Worm (Caenorhabditis elegans) whole organism, young adult: ENCODE data around the gene knl-3.

ENCODE experiments used
- F52B5.7 ChIP-seq: sonication (generic microtip); optimal IDR thresholded peaks from 2 replicates; lab custom pipeline; 2016; ENCODE audit warnings: mild to moderate bottlenecking, missing genetic modification characterization, missing compliant biosample characterization
- Y53G8AR.9 ChIP-seq: fragments of 200-800 bp; sonication (Bioruptor generic); conservative IDR thresholded peaks from 2 replicates; pipeline ENCODE4 v1.3.6; 2022; ENCODE audit warnings: missing genetic modification reagents, missing genetic modification characterization, missing compliant biosample characterization
- ceh-58 ChIP-seq: fragments of 200-800 bp; sonication (Bioruptor generic); IDR thresholded peaks from 2 replicates; pipeline ENCODE4 v1.3.6; 2022; ENCODE audit warnings: missing genetic modification characterization, missing compliant biosample characterization
- mxl-1 ChIP-seq: sonication (generic microtip); optimal IDR thresholded peaks from 2 replicates; lab custom pipeline; 2016; ENCODE audit warnings: missing genetic modification characterization, missing compliant biosample characterization
- ztf-18 ChIP-seq: sonication (generic microtip); optimal IDR thresholded peaks from 2 replicates; lab custom pipeline; 2016; ENCODE audit warnings: missing genotype, mild to moderate bottlenecking, missing genetic modification characterization, missing compliant biosample characterization
- ztf-22 ChIP-seq: fragments of 200-800 bp; sonication (Bioruptor generic); optimal IDR thresholded peaks from 2 replicates; lab custom pipeline; 2018; ENCODE audit warnings: mild to moderate bottlenecking, missing genetic modification characterization, moderate library complexity, missing compliant biosample characterization

DNA sequence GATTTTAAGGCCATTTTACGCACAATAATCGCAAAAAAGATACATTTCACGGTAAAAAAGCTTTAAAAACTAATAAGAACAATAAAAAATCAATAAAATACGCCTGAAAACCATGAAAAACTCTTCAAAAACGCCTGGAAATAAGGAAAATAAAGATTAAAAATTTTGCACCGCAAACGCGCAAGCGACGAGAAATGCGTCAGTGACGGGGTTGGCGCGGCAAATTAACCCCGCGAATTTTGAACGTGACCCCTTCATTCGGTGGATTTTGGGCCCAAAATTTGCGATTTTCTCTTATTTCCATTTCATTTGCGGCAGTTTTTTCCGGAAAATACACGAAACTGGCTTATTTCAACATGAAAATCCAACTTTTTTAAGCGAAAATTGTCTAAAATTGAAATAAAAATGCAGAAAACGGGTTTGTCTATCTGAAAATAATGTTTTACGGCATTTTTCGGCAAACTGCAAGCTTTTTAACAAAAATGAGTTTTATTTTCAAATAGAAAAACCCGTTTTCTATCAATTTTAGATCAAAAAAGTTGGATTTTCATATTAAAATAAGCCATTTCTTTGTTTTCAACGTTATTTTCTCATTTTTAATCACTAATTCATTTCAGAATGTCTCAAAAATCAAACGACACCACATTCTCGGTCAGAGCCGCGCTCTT lies at the start of gene knl-3:
- TF ChIP-seq mxl-1 (tag; lab: Kevin White, UChicago) (peak; percentile 13), F52B5.7 (tag; lab: Kevin White, UChicago) (no peak), Y53G8AR.9 (GFP tag; lab: Robert Waterston, UW) (peak; percentile 96), ztf-18 (tag; lab: Kevin White, UChicago) (peak; percentile 100), ztf-22 (GFP tag; lab: Kevin White, UChicago) (no peak), ceh-58 (GFP tag; lab: Robert Waterston, UW) (no peak)
